Worm (Caenorhabditis elegans) whole organism, L2 larva: ENCODE data around the gene F38E9.6.
A peak's percentile ranks its signal among the peaks of the same experiment; 100 is the strongest.

Experiments
- C34F6.9 ChIP-seq: fragments of 150-350 bp; optimal IDR thresholded peaks from 2 replicates; lab custom pipeline; 2014; ENCODE audit warnings: missing biosample characterization, missing genetic modification characterization
- F13H6.1 ChIP-seq: sonication (generic microtip); optimal IDR thresholded peaks from 2 replicates; lab custom pipeline; 2016; ENCODE audit warnings: missing genetic modification characterization, missing compliant biosample characterization
- ZK546.5 ChIP-seq: sonication (generic microtip); optimal IDR thresholded peaks from 2 replicates; lab custom pipeline; 2017; ENCODE audit warnings: missing biosample characterization, missing genetic modification characterization
- alr-1 ChIP-seq: fragments of 150-350 bp; optimal IDR thresholded peaks from 2 replicates; lab custom pipeline; 2014; ENCODE audit warnings: missing biosample characterization, missing genetic modification characterization
- ceh-16 ChIP-seq: fragments of 150-350 bp; optimal IDR thresholded peaks from 2 replicates; lab custom pipeline; 2014; ENCODE audit warnings: missing biosample characterization, missing genetic modification characterization
- dmd-4 ChIP-seq: sonication (generic microtip); optimal IDR thresholded peaks from 2 replicates; lab custom pipeline; 2017; ENCODE audit warnings: missing biosample characterization, missing genetic modification characterization
- elt-1 ChIP-seq: fragments of 150-350 bp; optimal IDR thresholded peaks from 2 replicates; lab custom pipeline; 2014; ENCODE audit warnings: missing biosample characterization, missing genetic modification characterization
- elt-3 ChIP-seq: sonication (generic microtip); optimal IDR thresholded peaks from 2 replicates; lab custom pipeline; 2017; ENCODE audit warnings: missing biosample characterization, missing genetic modification characterization
- fos-1 ChIP-seq: fragments of 150-350 bp; optimal IDR thresholded peaks from 2 replicates; lab custom pipeline; 2014; ENCODE audit warnings: missing biosample characterization, missing genetic modification characterization
- gmeb-1 ChIP-seq: fragments of 150-350 bp; optimal IDR thresholded peaks from 2 replicates; lab custom pipeline; 2014; ENCODE audit warnings: missing biosample characterization, missing genetic modification characterization
- lin-11 ChIP-seq: fragments of 150-350 bp; sonication (generic microtip); optimal IDR thresholded peaks from 2 replicates; lab custom pipeline; 2014; ENCODE audit warnings: missing biosample characterization, missing genetic modification characterization, inconsistent platforms, mixed read lengths
- lsy-2 ChIP-seq, 2 experiments: fragments of 150-350 bp in 1 of 2; sonication (generic microtip) in 1 of 2; optimal IDR thresholded peaks; 2 replicates each; lab custom pipeline; 2014 to 2017; ENCODE audit warnings: missing biosample characterization in 2 of 2, missing genetic modification characterization in 2 of 2
- mab-5 ChIP-seq: fragments of 150-350 bp; optimal IDR thresholded peaks from 2 replicates; lab custom pipeline; 2014; ENCODE audit warnings: missing biosample characterization, missing genetic modification characterization
- mbf-1 ChIP-seq: sonication (generic microtip); optimal IDR thresholded peaks from 2 replicates; lab custom pipeline; 2017; ENCODE audit warnings: missing biosample characterization, missing genetic modification characterization
- mdl-1 ChIP-seq, 2 experiments: fragments of 150-350 bp in 1 of 2; sonication (generic microtip) in 1 of 2; optimal IDR thresholded peaks; 2 replicates each; lab custom pipeline; 2017; ENCODE audit warnings: missing biosample characterization in 2 of 2, missing genetic modification characterization in 2 of 2
- nhr-11 ChIP-seq: fragments of 150-350 bp; optimal IDR thresholded peaks from 2 replicates; lab custom pipeline; 2014; ENCODE audit warnings: missing biosample characterization, missing genetic modification characterization
- nhr-129 ChIP-seq: fragments of 150-350 bp; optimal IDR thresholded peaks from 2 replicates; lab custom pipeline; 2014; ENCODE audit warnings: missing biosample characterization, missing genetic modification characterization
- nhr-21 ChIP-seq: fragments of 150-350 bp; optimal IDR thresholded peaks from 2 replicates; lab custom pipeline; 2014; ENCODE audit warnings: missing biosample characterization, missing genetic modification characterization
- nhr-237 ChIP-seq: fragments of 150-350 bp; optimal IDR thresholded peaks from 2 replicates; lab custom pipeline; 2014; ENCODE audit warnings: missing biosample characterization, missing genetic modification characterization
- nhr-6 ChIP-seq: fragments of 150-350 bp; optimal IDR thresholded peaks from 2 replicates; lab custom pipeline; 2014; ENCODE audit warnings: missing biosample characterization, missing genetic modification characterization
- peb-1 ChIP-seq: fragments of 150-350 bp; optimal IDR thresholded peaks from 2 replicates; lab custom pipeline; 2014; ENCODE audit warnings: missing biosample characterization, missing genetic modification characterization
- sem-4 ChIP-seq: fragments of 150-350 bp; optimal IDR thresholded peaks from 2 replicates; lab custom pipeline; 2014; ENCODE audit warnings: missing biosample characterization, missing genetic modification reagents, missing genetic modification characterization
- sma-3 ChIP-seq: sonication (generic microtip); optimal IDR thresholded peaks from 2 replicates; lab custom pipeline; 2016; ENCODE audit warnings: missing genetic modification reagents, missing genetic modification characterization, missing compliant biosample characterization
- sma-9 ChIP-seq, 2 experiments: fragments of 150-350 bp in 1 of 2; sonication (generic microtip) in 1 of 2; optimal IDR thresholded peaks; 2 replicates each; lab custom pipeline; 2014 to 2016; ENCODE audit warnings: missing genetic modification characterization in 2 of 2, mild to moderate bottlenecking in 1 of 2, missing biosample characterization in 1 of 2, missing compliant biosample characterization in 1 of 2, missing genetic modification reagents in 1 of 2, moderate library complexity in 1 of 2
- unc-39 ChIP-seq: fragments of 150-350 bp; optimal IDR thresholded peaks from 2 replicates; lab custom pipeline; 2014; ENCODE audit warnings: missing biosample characterization, missing genetic modification characterization
- unc-55 ChIP-seq: fragments of 150-350 bp; sonication (generic microtip); optimal IDR thresholded peaks from 3 replicates; lab custom pipeline; 2014; ENCODE audit warnings: missing biosample characterization, missing genetic modification reagents, missing genetic modification characterization
- unc-62 ChIP-seq: fragments of 150-350 bp; optimal IDR thresholded peaks from 2 replicates; lab custom pipeline; 2014; ENCODE audit warnings: missing biosample characterization, missing genetic modification reagents, missing genetic modification characterization
- ztf-1 ChIP-seq: fragments of 200-800 bp; sonication (Bioruptor generic); conservative IDR thresholded peaks from 2 replicates; pipeline ENCODE4 v1.3.6; 2022; ENCODE audit warnings: missing genetic modification characterization, missing compliant biosample characterization
- ztf-11 ChIP-seq: sonication (generic microtip); optimal IDR thresholded peaks from 2 replicates; lab custom pipeline; 2017; ENCODE audit warnings: missing biosample characterization, missing genetic modification characterization

Gene F38E9.6

ce11 chrX:16389973-16390372 is 42.3 kb upstream of the F38E9.6 start:
- TF ChIP-seq sma-9 (GFP tag; optimal IDR thresholded peaks at IDR 0.05; lab: Kevin White, UChicago): peak; percentile 36
- TF ChIP-seq sma-9 (tag; optimal IDR thresholded peaks at IDR 0.05; lab: Kevin White, UChicago): no peak
- no peak for TF ChIP-seq elt-3 (tag; lab: Kevin White, UChicago)
- no peak for TF ChIP-seq mbf-1 (tag; lab: Kevin White, UChicago)

ce11 chrX:16391110-16391509 is 41.1 kb upstream of the F38E9.6 start:
- TF ChIP-seq sem-4 (no peak), nhr-237 (no peak), C34F6.9 (tag; lab: Kevin White, UChicago) (no peak), alr-1 (tag; lab: Kevin White, UChicago) (no peak), elt-3 (tag; lab: Kevin White, UChicago) (no peak), ceh-16 (tag; lab: Kevin White, UChicago) (no peak), lsy-2 (tag; optimal IDR thresholded peaks at IDR 0.05; lab: Kevin White, UChicago) (no peak), dmd-4 (no peak)

- TF ChIP-seq sma-3 (GFP tag; lab: Kevin White, UChicago) (no peak), sma-9 (GFP tag; optimal IDR thresholded peaks at IDR 0.05; lab: Kevin White, UChicago) (peak; percentile 63), sma-9 (tag; optimal IDR thresholded peaks at IDR 0.05; lab: Kevin White, UChicago) (no peak), F13H6.1 (tag; lab: Kevin White, UChicago) (peak; percentile 84), ceh-16 (tag; lab: Kevin White, UChicago) (no peak), nhr-129 (peak; percentile 52), lsy-2 (tag; optimal IDR thresholded peaks at IDR 0.05; lab: Kevin White, UChicago) (peak in 1 of 2 experiments; percentile 30), C34F6.9 (tag; lab: Kevin White, UChicago) (peak; percentile 33), fos-1 (peak; percentile 4), ZK546.5 (no peak), peb-1 (no peak), ztf-11 (no peak), mdl-1 (tag; optimal IDR thresholded peaks at IDR 0.05; lab: Kevin White, UChicago) (no peak), unc-62 (GFP tag; lab: Kevin White, UChicago) (no peak)
Observed at ce11 chrX:16392107-16392506, 40.1 kb upstream of the F38E9.6 start.

ce11 chrX:16398420-16398925 is 33.8 kb upstream of the F38E9.6 start, which contains the start of gene F01G12.18:
Gene F01G12.18, minus strand, starts transcription at chrX:16398470.
- TF ChIP-seq unc-55 (GFP tag; lab: Kevin White, UChicago) (no peak), lsy-2 (tag; optimal IDR thresholded peaks at IDR 0.05; lab: Kevin White, UChicago) (no peak), ztf-1 (GFP tag; lab: Robert Waterston, UW) (no peak), unc-62 (GFP tag; lab: Kevin White, UChicago) (no peak), nhr-237 (no peak), nhr-11 (tag; lab: Kevin White, UChicago) (no peak), elt-1 (tag; lab: Kevin White, UChicago) (no peak), ztf-11 (no peak), elt-3 (tag; lab: Kevin White, UChicago) (no peak), gmeb-1 (tag; lab: Kevin White, UChicago) (no peak)

- TF ChIP-seq mdl-1 (tag; optimal IDR thresholded peaks at IDR 0.05; lab: Kevin White, UChicago) (no peak), ztf-11 (no peak), dmd-4 (no peak), ceh-16 (tag; lab: Kevin White, UChicago) (no peak), peb-1 (no peak)
Observed at ce11 chrX:16400897-16401296, 31.3 kb upstream of the F38E9.6 start.

- no peak for TF ChIP-seq mab-5 (tag; lab: Kevin White, UChicago)
- TF ChIP-seq nhr-21 (tag; lab: Kevin White, UChicago): no peak
- no peak for TF ChIP-seq nhr-6 (tag; lab: Kevin White, UChicago)
- no peak for TF ChIP-seq unc-39 (tag; lab: Kevin White, UChicago)
Observed at ce11 chrX:16402303-16402702, 29.9 kb upstream of the F38E9.6 start.

ce11 chrX:16402787-16403186 is 29.5 kb upstream of the F38E9.6 start:
- TF ChIP-seq F13H6.1 (tag; lab: Kevin White, UChicago) (peak; percentile 25), lin-11 (tag; lab: Kevin White, UChicago) (no peak)
- TF ChIP-seq, all 48 proteins: peak for 1
